Fruit fly (Drosophila melanogaster) whole organism, pupa: ENCODE measurements around the gene Set2.

Source experiments
- CG10348 ChIP-seq: fragments of 200-800 bp; sonication (Bioruptor generic); IDR thresholded peaks from 2 replicates; pipeline ENCODE4 v1.3.6; 2022; ENCODE audit warnings: missing biosample characterization, missing genetic modification characterization
- CG12605 ChIP-seq: fragments of 200-800 bp; sonication (Bioruptor generic); IDR thresholded peaks from 2 replicates; pipeline ENCODE4 v1.3.6; 2022; ENCODE audit warnings: missing biosample characterization, missing genetic modification characterization
- CG13204 ChIP-seq: fragments of 200-800 bp; sonication (Bioruptor generic); optimal IDR thresholded peaks from 2 replicates; lab custom pipeline; 2018; ENCODE audit warnings: missing biosample characterization, mild to moderate bottlenecking, missing genetic modification characterization, moderate library complexity
- CG14655 ChIP-seq: fragments of 200-800 bp; sonication (Bioruptor generic); optimal IDR thresholded peaks from 3 replicates; lab custom pipeline; 2017; ENCODE audit warnings: mild to moderate bottlenecking, missing biosample characterization, missing genetic modification reagents, missing genetic modification characterization
- CG15710 ChIP-seq: fragments of 200-800 bp; sonication (Bioruptor generic); optimal IDR thresholded peaks from 2 replicates; lab custom pipeline; 2018; ENCODE audit warnings: missing biosample characterization, mild to moderate bottlenecking, missing genetic modification characterization, moderate library complexity
- CG17806 ChIP-seq: fragments of 200-800 bp; sonication (Bioruptor generic); optimal IDR thresholded peaks from 2 replicates; lab custom pipeline; 2018; ENCODE audit warnings: missing biosample characterization, mild to moderate bottlenecking, missing genetic modification characterization, moderate library complexity
- CG32121 ChIP-seq: fragments of 200-800 bp; sonication (Bioruptor generic); IDR thresholded peaks from 2 replicates; pipeline ENCODE4 v1.3.6; 2022; ENCODE audit warnings: missing biosample characterization, missing genetic modification characterization
- CG34367 ChIP-seq: fragments of 200-800 bp; sonication (Bioruptor generic); optimal IDR thresholded peaks from 2 replicates; lab custom pipeline; 2018; ENCODE audit warnings: missing biosample characterization, mild to moderate bottlenecking, missing genetic modification characterization
- CG4496 ChIP-seq: fragments of 200-800 bp; sonication (Bioruptor generic); IDR thresholded peaks from 3 replicates; pipeline ENCODE4 v1.3.6; 2022; ENCODE audit warnings: missing biosample characterization, missing genetic modification characterization
- CG8159 ChIP-seq: fragments of 200-800 bp; sonication (Bioruptor generic); optimal IDR thresholded peaks from 3 replicates; lab custom pipeline; 2018; ENCODE audit warnings: missing biosample characterization, mild to moderate bottlenecking, missing genetic modification characterization, moderate library complexity
- CG8301 ChIP-seq: fragments of 200-800 bp; sonication (Bioruptor generic); optimal IDR thresholded peaks from 2 replicates; lab custom pipeline; 2018; ENCODE audit warnings: missing biosample characterization, mild to moderate bottlenecking, missing genetic modification characterization
- CG9948 ChIP-seq: fragments of 200-800 bp; sonication (Bioruptor generic); optimal IDR thresholded peaks from 2 replicates; lab custom pipeline; 2018; ENCODE audit warnings: missing biosample characterization, mild to moderate bottlenecking, missing genetic modification characterization, moderate library complexity
- D1 ChIP-seq: fragments of 200-800 bp; sonication (Bioruptor generic); optimal IDR thresholded peaks from 2 replicates; lab custom pipeline; 2018; ENCODE audit warnings: missing biosample characterization, mild to moderate bottlenecking, missing genetic modification characterization, moderate library complexity
- EcR ChIP-seq: fragments of 200-800 bp; sonication (Bioruptor generic); optimal IDR thresholded peaks from 3 replicates; lab custom pipeline; 2019; ENCODE audit warnings: missing biosample characterization, missing genetic modification characterization, mild to moderate bottlenecking, moderate library complexity, missing genetic modification reagents
- Ets98B ChIP-seq: fragments of 200-800 bp; sonication (Bioruptor generic); IDR thresholded peaks from 2 replicates; pipeline ENCODE4 v1.3.6; 2022; ENCODE audit warnings: missing biosample characterization, missing genetic modification characterization
- Pif1A ChIP-seq: fragments of 200-800 bp; sonication (Bioruptor generic); optimal IDR thresholded peaks from 3 replicates; lab custom pipeline; 2016; ENCODE audit warnings: missing biosample characterization, missing genetic modification characterization
- Pif1B ChIP-seq: fragments of 200-800 bp; sonication (Bioruptor generic); optimal IDR thresholded peaks from 3 replicates; lab custom pipeline; 2016; ENCODE audit warnings: missing biosample characterization, missing genetic modification characterization
- Snoo ChIP-seq: fragments of 200-800 bp; sonication (Bioruptor generic); optimal IDR thresholded peaks from 3 replicates; lab custom pipeline; 2017; ENCODE audit warnings: missing biosample characterization, mild to moderate bottlenecking, missing genetic modification characterization, inconsistent platforms
- fd96Ca ChIP-seq: fragments of 200-800 bp; sonication (Bioruptor generic); IDR thresholded peaks from 3 replicates; pipeline ENCODE4 v1.3.6; 2022; ENCODE audit warnings: missing biosample characterization, missing genetic modification characterization
- gl ChIP-seq: fragments of 200-800 bp; sonication (Bioruptor generic); optimal IDR thresholded peaks from 2 replicates; lab custom pipeline; 2018; ENCODE audit warnings: missing biosample characterization, mild to moderate bottlenecking, missing genetic modification characterization
- rn ChIP-seq: fragments of 200-800 bp; sonication (Bioruptor generic); IDR thresholded peaks from 2 replicates; pipeline ENCODE4 v1.3.6; 2022; ENCODE audit warnings: missing biosample characterization, missing genetic modification characterization

The Set2 gene

DNA sequence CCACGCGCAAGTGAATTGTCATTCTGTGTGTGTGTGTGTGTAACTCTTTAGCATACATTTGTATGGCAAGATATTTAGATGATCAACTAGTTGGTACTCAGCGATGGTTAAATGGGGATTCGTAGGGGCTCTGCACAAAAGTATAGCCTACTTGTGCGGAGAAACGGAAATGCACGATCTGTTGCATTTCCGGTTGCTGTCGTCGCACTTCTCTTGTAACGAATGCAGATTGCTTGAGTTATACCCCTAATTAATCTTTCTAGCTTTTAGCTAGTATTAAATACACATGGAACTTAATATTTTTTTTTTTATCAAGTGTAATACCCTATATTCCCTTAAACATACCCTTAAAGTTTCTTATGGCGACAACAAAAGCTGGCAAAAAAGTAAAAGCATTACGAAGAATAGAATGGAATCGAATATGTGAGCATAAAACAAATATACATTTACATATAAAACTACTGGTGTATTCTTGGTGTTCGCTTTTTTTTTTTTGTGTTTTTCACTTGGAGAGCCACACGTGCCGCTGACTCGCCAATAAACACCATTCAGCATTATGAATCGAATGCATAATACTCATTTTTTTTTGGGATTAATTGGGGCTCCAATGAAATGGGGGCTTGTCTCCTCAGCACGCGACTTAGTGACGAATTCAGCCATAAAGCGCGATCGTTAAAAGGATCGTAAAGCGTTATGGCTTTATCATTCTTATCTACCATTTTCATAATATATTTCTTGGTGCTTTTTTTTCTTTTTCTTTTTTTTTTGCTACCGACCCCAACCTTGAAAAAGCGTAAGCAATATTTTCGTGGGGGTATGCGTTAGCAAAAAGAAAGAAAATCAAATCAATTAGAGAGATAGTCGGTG is 21.6 kb upstream of the Set2 start:
- TF ChIP-seq CG8301 (tag; lab: Kevin White, UChicago) (no peak), CG14655 (GFP tag; lab: Kevin White, UChicago) (peak; percentile 20), CG15710 (tag; lab: Kevin White, UChicago) (no peak), CG12605 (no peak), Snoo (tag; lab: Kevin White, UChicago) (no peak), CG34367 (tag; lab: Kevin White, UChicago) (no peak), Pif1A (no peak), fd96Ca (no peak)

dm6 chrX:13392041-13392353 is 21.0 kb upstream of the Set2 start:
- TF ChIP-seq CG15710 (tag; lab: Kevin White, UChicago) (no peak), Pif1B (GFP tag; lab: Kevin White, UChicago) (no peak), Snoo (tag; lab: Kevin White, UChicago) (no peak), Ets98B (no peak), Pif1A (no peak), fd96Ca (no peak), CG10348 (GFP tag; lab: Robert Waterston, UW) (no peak), D1 (no peak), CG8301 (tag; lab: Kevin White, UChicago) (no peak), CG14655 (GFP tag; lab: Kevin White, UChicago) (no peak), CG4496 (GFP tag; lab: Robert Waterston, UW) (no peak), CG32121 (GFP tag; lab: Robert Waterston, UW) (no peak), CG34367 (tag; lab: Kevin White, UChicago) (no peak), gl (tag; lab: Kevin White, UChicago) (no peak), rn (GFP tag; lab: Robert Waterston, UW) (no peak), CG13204 (no peak), CG17806 (tag; lab: Kevin White, UChicago) (no peak)

- TF ChIP-seq Snoo (tag; lab: Kevin White, UChicago) = no peak
- no peak for TF ChIP-seq Ets98B
- TF ChIP-seq rn (GFP tag; lab: Robert Waterston, UW) = no peak
- TF ChIP-seq CG34367 (tag; lab: Kevin White, UChicago) = no peak
- no peak for TF ChIP-seq CG4496 (GFP tag; lab: Robert Waterston, UW)
- TF ChIP-seq CG10348 (GFP tag; lab: Robert Waterston, UW) = no peak
- TF ChIP-seq Pif1A = no peak
- TF ChIP-seq CG13204 = no peak
- TF ChIP-seq CG8301 (tag; lab: Kevin White, UChicago) = no peak
- no peak for TF ChIP-seq gl (tag; lab: Kevin White, UChicago)
These were observed 20.3 kb upstream of the Set2 start for dm6 chrX:13392764-13393163.

DNA sequence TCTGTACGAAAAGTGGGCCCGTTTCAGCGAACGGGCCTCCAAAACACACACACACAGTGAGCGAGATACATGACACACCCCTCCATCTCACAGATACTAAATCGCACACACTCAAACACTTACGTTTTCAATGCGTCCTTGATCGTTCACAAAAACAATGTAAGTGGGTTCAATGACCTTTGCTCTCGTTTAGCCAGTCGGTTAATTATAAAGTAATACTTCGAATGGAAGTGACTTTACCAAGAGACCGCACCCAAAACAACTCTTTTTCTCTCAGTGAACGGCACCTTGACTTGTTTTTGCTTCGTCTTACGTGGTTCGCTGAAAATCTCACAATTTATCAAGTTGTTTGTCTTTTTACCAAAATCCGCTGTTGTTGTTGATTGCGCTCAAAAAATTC is 18.7 kb upstream of the Set2 start:
- TF ChIP-seq gl (tag; lab: Kevin White, UChicago) = no peak
- peak; percentile 41; the same call in 1 of the 2 replicates for TF ChIP-seq CG32121 (GFP tag; lab: Robert Waterston, UW)
- peak; percentile 70 for TF ChIP-seq EcR
- peak; percentile 47; the same call in 1 of the 3 replicates for TF ChIP-seq fd96Ca

DNA sequence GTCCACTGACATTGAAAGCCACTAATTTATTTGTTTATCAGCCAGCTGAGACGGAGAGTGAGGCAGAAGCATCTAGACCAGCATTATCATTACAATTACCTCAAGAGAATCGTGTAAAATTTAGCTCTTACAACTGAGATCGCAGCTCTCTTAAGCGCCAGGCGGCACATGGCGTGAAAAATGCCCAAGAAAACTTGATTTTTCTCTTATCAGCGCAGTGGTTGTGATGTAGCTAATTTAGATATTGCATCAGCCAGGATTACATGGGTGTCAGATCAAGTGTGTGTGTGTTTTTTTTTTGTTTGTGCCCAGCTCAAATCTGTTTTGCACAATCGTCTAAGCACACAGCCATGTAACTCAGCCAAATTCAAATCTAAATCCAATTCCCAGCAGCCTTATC is 18.0 kb upstream of the Set2 start:
- TF ChIP-seq CG4496 (GFP tag; lab: Robert Waterston, UW) (0 out of 3 replicates have a peak, but pooled peaks have one; percentile 26), gl (tag; lab: Kevin White, UChicago) (no peak), CG8159 (tag; lab: Kevin White, UChicago) (no peak)
- TF ChIP-seq, all 21 proteins: peak for 1

DNA sequence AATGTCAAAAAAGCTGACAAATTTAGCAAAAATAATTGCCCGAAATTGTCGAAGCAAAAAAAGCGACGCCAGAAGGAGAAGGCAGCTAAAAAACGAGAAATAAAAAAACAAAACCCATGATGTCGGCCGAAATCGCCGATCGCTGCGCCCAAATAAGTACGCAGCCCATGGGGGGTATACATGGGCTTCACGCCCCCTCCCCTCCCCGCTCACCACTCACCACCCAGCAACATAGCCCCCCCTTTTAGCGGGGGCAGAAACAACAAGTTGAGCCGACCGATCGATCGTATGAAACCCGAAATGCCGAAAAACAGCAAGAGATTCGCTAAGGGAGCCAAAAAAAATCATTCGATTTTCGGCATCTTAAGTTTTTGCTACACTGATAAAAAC is 17.1 kb upstream of the Set2 start:
- TF ChIP-seq EcR (no peak), CG17806 (tag; lab: Kevin White, UChicago) (no peak), CG4496 (GFP tag; lab: Robert Waterston, UW) (peak; percentile 73), CG9948 (tag; lab: Kevin White, UChicago) (no peak), Pif1B (GFP tag; lab: Kevin White, UChicago) (no peak), CG13204 (no peak), CG32121 (GFP tag; lab: Robert Waterston, UW) (peak; percentile 70), CG15710 (tag; lab: Kevin White, UChicago) (no peak), CG10348 (GFP tag; lab: Robert Waterston, UW) (no peak), CG8159 (tag; lab: Kevin White, UChicago) (no peak), Pif1A (no peak), rn (GFP tag; lab: Robert Waterston, UW) (0 out of 2 replicates have a peak, but pooled peaks have one; percentile 51), CG14655 (GFP tag; lab: Kevin White, UChicago) (no peak), gl (tag; lab: Kevin White, UChicago) (no peak), CG8301 (tag; lab: Kevin White, UChicago) (no peak), fd96Ca (peak; percentile 60; the same call in 1 of the 3 replicates), D1 (no peak), CG12605 (peak; percentile 42; the same call in 1 of the 2 replicates), CG34367 (tag; lab: Kevin White, UChicago) (no peak), Snoo (tag; lab: Kevin White, UChicago) (no peak), Ets98B (peak; percentile 50; the same call in 1 of the 2 replicates)
